Fruit fly (Drosophila melanogaster): Measurements from ENCODE around the gene fax.

The fax gene

dm6 chr3L:16411566-16411965, at the start of gene fax (continued):
- TF ChIP-seq TFAM (GFP tag; optimal IDR thresholded peaks at IDR 0.05) (no peak), Trl (optimal IDR thresholded peaks at IDR 0.05) (peak; percentile 83 to 84), Trl (GFP tag; optimal IDR thresholded peaks at IDR 0.05) (peak; percentile 17), CG10565 (GFP tag; optimal IDR thresholded peaks at IDR 0.05) (no peak), sens (GFP tag) (peak; percentile 91), CG15514 (GFP tag; optimal IDR thresholded peaks at IDR 0.05) (peak; percentile 71), Fer2 (tag; optimal IDR thresholded peaks at IDR 0.05) (no peak), CG1233 (GFP tag; optimal IDR thresholded peaks at IDR 0.05) (peak; percentile 0), Pdp1 (GFP tag; optimal IDR thresholded peaks at IDR 0.05) (peak in 1 of 2 experiments; percentile 35), CG10274 (GFP tag; optimal IDR thresholded peaks at IDR 0.05) (no peak), Ravus (GFP tag; IDR thresholded peaks at IDR 0.05) (no peak), CG10462 (GFP tag; optimal IDR thresholded peaks at IDR 0.05) (no peak), prd (optimal IDR thresholded peaks at IDR 0.05) (no peak), prd (GFP tag; IDR thresholded peaks at IDR 0.05) (no peak; the same call in 2 of the 3 replicates), caup (GFP tag; optimal IDR thresholded peaks at IDR 0.05; ENCODE audit: severe bottlenecking) (peak; percentile 34), D19B (GFP tag; optimal IDR thresholded peaks at IDR 0.05) (no peak), YL-1 (GFP tag; optimal IDR thresholded peaks at IDR 0.05) (peak; percentile 28), Hr51 (GFP tag; optimal IDR thresholded peaks at IDR 0.05) (no peak), CG18476 (GFP tag; optimal IDR thresholded peaks at IDR 0.05) (no peak), CG6254 (GFP tag; optimal IDR thresholded peaks at IDR 0.05) (peak; percentile 23), kni (GFP tag; optimal IDR thresholded peaks at IDR 0.05) (peak; percentile 63), CG11560 (tag; IDR thresholded peaks at IDR 0.05) (no peak), CG3281 (GFP tag; optimal IDR thresholded peaks at IDR 0.05) (no peak), CG6272 (GFP tag; IDR thresholded peaks at IDR 0.05) (no peak), Vsx1 (GFP tag; optimal IDR thresholded peaks at IDR 0.05) (no peak), CG10366 (GFP tag; IDR thresholded peaks at IDR 0.05) (no peak), pan (optimal IDR thresholded peaks at IDR 0.05) (no peak), pan (GFP tag; optimal IDR thresholded peaks at IDR 0.05 in 1 of 2, IDR thresholded peaks at IDR 0.05 in 1 of 2) (no peak), CG10321 (GFP tag; IDR thresholded peaks at IDR 0.05) (no peak), CG14667 (GFP tag; IDR thresholded peaks at IDR 0.05) (no peak), Hmr (GFP tag; optimal IDR thresholded peaks at IDR 0.05) (peak; percentile 57), cad (GFP tag; optimal IDR thresholded peaks at IDR 0.05) (no peak), Aef1 (GFP tag; IDR thresholded peaks at IDR 0.05) (no peak), lilli (GFP tag; optimal IDR thresholded peaks at IDR 0.05) (peak; percentile 4), CG34422 (GFP tag; IDR thresholded peaks at IDR 0.05) (peak; percentile 66; the same call in 1 of the 3 replicates), Bteb2 (GFP tag; optimal IDR thresholded peaks at IDR 0.05) (no peak), Hand (GFP tag; optimal IDR thresholded peaks at IDR 0.05) (no peak), Hmx (GFP tag; optimal IDR thresholded peaks at IDR 0.05) (no peak), lov (optimal IDR thresholded peaks at IDR 0.05) (no peak), lov (GFP tag; IDR thresholded peaks at IDR 0.05) (no peak; the same call in 2 of the 3 replicates), CG32767 (GFP tag; IDR thresholded peaks at IDR 0.05) (peak; percentile 44; the same call in 1 of the 2 replicates), ash1 (GFP tag; optimal IDR thresholded peaks at IDR 0.05) (no peak), Doc2 (GFP tag; IDR thresholded peaks at IDR 0.05) (no peak), CG15269 (tag; optimal IDR thresholded peaks at IDR 0.05) (peak; percentile 18), chm (GFP tag; IDR thresholded peaks at IDR 0.05) (peak; percentile 78), CG6791 (GFP tag; IDR thresholded peaks at IDR 0.05; ENCODE audit: partially characterized antibody) (peak; percentile 54; the same call in 1 of the 3 replicates), Dref (GFP tag; IDR thresholded peaks at IDR 0.05) (peak; percentile 19; the same call in 1 of the 2 replicates), fu2 (GFP tag; optimal IDR thresholded peaks at IDR 0.05) (no peak), pzg (GFP tag; optimal IDR thresholded peaks at IDR 0.05) (peak; percentile 75), gcm2 (GFP tag; optimal IDR thresholded peaks at IDR 0.05) (no peak), Myb (GFP tag; optimal IDR thresholded peaks at IDR 0.05) (peak; percentile 54), wek (GFP tag; optimal IDR thresholded peaks at IDR 0.05) (no peak)

Measured in whole organism, embryonic.